Fruit fly (Drosophila melanogaster): ENCODE data around the gene brk.

brk gene

DNA sequence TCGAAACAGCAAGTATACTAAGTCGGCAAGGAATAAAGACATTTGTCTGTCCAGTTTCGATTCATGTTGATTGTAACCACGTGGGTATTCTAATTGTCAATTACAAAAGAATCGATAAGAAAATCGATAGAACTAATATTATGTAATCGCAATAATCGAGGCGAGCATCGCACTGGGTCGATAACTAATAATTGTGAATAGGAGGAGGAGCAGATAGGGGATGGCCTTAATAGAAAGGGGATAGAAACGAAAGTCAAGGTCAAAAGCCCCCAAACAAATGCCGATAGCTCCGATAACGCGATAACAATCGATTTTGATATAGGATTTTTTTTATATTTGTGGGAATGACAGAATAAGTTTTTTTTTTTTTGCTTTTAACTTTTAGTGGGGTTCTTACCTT, 22.8 kb upstream of the brk start (continued):
- TF ChIP-seq br (optimal IDR thresholded peaks at IDR 0.05), result no peak
- peak; percentile 66 for TF ChIP-seq sens (GFP tag)
- peak; percentile 43 for TF ChIP-seq CG8290 (GFP tag; optimal IDR thresholded peaks at IDR 0.05)
- TF ChIP-seq CG8290 (tag; optimal IDR thresholded peaks at IDR 0.05), result no peak
- TF ChIP-seq ro (GFP tag; IDR thresholded peaks at IDR 0.05), result no peak
- no peak for TF ChIP-seq NC2β (GFP tag; optimal IDR thresholded peaks at IDR 0.05)
- no peak for TF ChIP-seq lilli (GFP tag; optimal IDR thresholded peaks at IDR 0.05)
- no peak for TF ChIP-seq trh (GFP tag; optimal IDR thresholded peaks at IDR 0.05)
- no peak for TF ChIP-seq CTCF (GFP tag; optimal IDR thresholded peaks at IDR 0.05)
- 0 out of 2 replicates have a peak, but pooled peaks have one; percentile 24 for TF ChIP-seq ato (GFP tag; IDR thresholded peaks at IDR 0.05; ENCODE audit: partially characterized antibody)
- TF ChIP-seq sob (GFP tag; IDR thresholded peaks at IDR 0.05), result no peak
- no peak for TF ChIP-seq Atf-2 (GFP tag; optimal IDR thresholded peaks at IDR 0.05)
- TF ChIP-seq D (optimal IDR thresholded peaks at IDR 0.05), result no peak
- TF ChIP-seq D (GFP tag; optimal IDR thresholded peaks at IDR 0.05), result no peak
- TF ChIP-seq CG3726 (GFP tag; IDR thresholded peaks at IDR 0.05), result no peak
- TF ChIP-seq Sry-δ (GFP tag; optimal IDR thresholded peaks at IDR 0.05), result peak; percentile 16
- TF ChIP-seq lab (GFP tag; optimal IDR thresholded peaks at IDR 0.05), result no peak
- no peak for TF ChIP-seq jumu (GFP tag; optimal IDR thresholded peaks at IDR 0.05)
- TF ChIP-seq Sox102F (GFP tag; optimal IDR thresholded peaks at IDR 0.05), result no peak
- no peak for TF ChIP-seq Vsx1 (GFP tag; optimal IDR thresholded peaks at IDR 0.05)
- TF ChIP-seq tll (GFP tag; optimal IDR thresholded peaks at IDR 0.05), result no peak
- TF ChIP-seq Xrp1 (GFP tag; IDR thresholded peaks at IDR 0.05), result no peak
- TF ChIP-seq Scr (GFP tag; IDR thresholded peaks at IDR 0.05; ENCODE audit: partially characterized antibody), result peak; percentile 52
- TF ChIP-seq row (GFP tag; IDR thresholded peaks at IDR 0.05), result no peak
- TF ChIP-seq Dip2 (GFP tag; IDR thresholded peaks at IDR 0.05), result no peak
- no peak for TF ChIP-seq CG12071 (GFP tag; optimal IDR thresholded peaks at IDR 0.05)
- TF ChIP-seq CG1024 (GFP tag; IDR thresholded peaks at IDR 0.05), result no peak
- TF ChIP-seq dysf (GFP tag; IDR thresholded peaks at IDR 0.05), result no peak
- TF ChIP-seq Doc3 (GFP tag; IDR thresholded peaks at IDR 0.05; ENCODE audit: partially characterized antibody), result no peak; the same call in 2 of the 3 replicates
- TF ChIP-seq sima (GFP tag; optimal IDR thresholded peaks at IDR 0.05), result no peak
- TF ChIP-seq CG11085 (GFP tag; IDR thresholded peaks at IDR 0.05), result no peak
- TF ChIP-seq chinmo (GFP tag; IDR thresholded peaks at IDR 0.05; ENCODE audit: partially characterized antibody), result no peak
- no peak for TF ChIP-seq NFAT (GFP tag; IDR thresholded peaks at IDR 0.05)
- TF ChIP-seq odd (GFP tag; optimal IDR thresholded peaks at IDR 0.05), result no peak
- TF ChIP-seq Dref (GFP tag; IDR thresholded peaks at IDR 0.05), result peak; percentile 58
- no peak for TF ChIP-seq ems (GFP tag; optimal IDR thresholded peaks at IDR 0.05)
- TF ChIP-seq salm (tag; optimal IDR thresholded peaks at IDR 0.05), result no peak
- no peak for TF ChIP-seq CG33557 (GFP tag; optimal IDR thresholded peaks at IDR 0.05)
- no peak for TF ChIP-seq CG2199 (GFP tag; IDR thresholded peaks at IDR 0.05)
- no peak for TF ChIP-seq CG6854 (GFP tag; optimal IDR thresholded peaks at IDR 0.05)
- no peak for TF ChIP-seq exex (tag; optimal IDR thresholded peaks at IDR 0.05)
- TF ChIP-seq D19B (GFP tag; optimal IDR thresholded peaks at IDR 0.05), result no peak
- TF ChIP-seq CG16813 (GFP tag; IDR thresholded peaks at IDR 0.05; ENCODE audit: partially characterized antibody), result peak; percentile 56; the same call in 2 of the 3 replicates
- peak; percentile 43; the same call in 1 of the 2 replicates for TF ChIP-seq Bgb (GFP tag; IDR thresholded peaks at IDR 0.05; ENCODE audit: partially characterized antibody)
- TF ChIP-seq Sry-β (GFP tag; optimal IDR thresholded peaks at IDR 0.05), result no peak
- TF ChIP-seq GATAe (GFP tag; conservative IDR thresholded peaks at IDR 0.05), result no peak
- TF ChIP-seq lola (GFP tag; optimal IDR thresholded peaks at IDR 0.05), result no peak
- no peak for TF ChIP-seq CoRest (tag; optimal IDR thresholded peaks at IDR 0.05)
- TF ChIP-seq gcm2 (GFP tag; optimal IDR thresholded peaks at IDR 0.05), result no peak
- no peak for TF ChIP-seq pros (GFP tag; optimal IDR thresholded peaks at IDR 0.05)
- no peak for TF ChIP-seq Med (GFP tag)
- no peak for TF ChIP-seq B-H2 (GFP tag; optimal IDR thresholded peaks at IDR 0.05)
- no peak for TF ChIP-seq phol (tag; optimal IDR thresholded peaks at IDR 0.05)
